Fruit fly (Drosophila melanogaster) whole organism, prepupa: ENCODE measurements around the gene CG34281.

Experiments
- CG10631 ChIP-seq: fragments of 200-800 bp; sonication (Bioruptor generic); optimal IDR thresholded peaks from 2 replicates; lab custom pipeline; 2016; ENCODE audit warnings: missing biosample characterization, missing genetic modification characterization
- CG16779 ChIP-seq: fragments of 200-800 bp; sonication (Bioruptor generic); optimal IDR thresholded peaks from 3 replicates; lab custom pipeline; 2017; ENCODE audit warnings: missing biosample characterization, mild to moderate bottlenecking, missing genetic modification characterization
- CG34406 ChIP-seq: fragments of 200-800 bp; sonication (Bioruptor generic); optimal IDR thresholded peaks from 3 replicates; lab custom pipeline; 2016; ENCODE audit warnings: missing biosample characterization, missing genetic modification characterization
- CG3919 ChIP-seq: fragments of 200-800 bp; sonication (Bioruptor generic); optimal IDR thresholded peaks from 3 replicates; lab custom pipeline; 2016; ENCODE audit warnings: missing biosample characterization, missing genetic modification characterization
- CG6276 ChIP-seq: fragments of 200-800 bp; sonication (Bioruptor generic); optimal IDR thresholded peaks from 2 replicates; lab custom pipeline; 2017; ENCODE audit warnings: missing biosample characterization, mild to moderate bottlenecking, missing genetic modification characterization
- CG6854 ChIP-seq: fragments of 200-800 bp; sonication (Bioruptor generic); optimal IDR thresholded peaks from 2 replicates; lab custom pipeline; 2017; ENCODE audit warnings: missing biosample characterization, mild to moderate bottlenecking, missing genetic modification characterization
- Sox102F ChIP-seq: fragments of 200-800 bp; sonication (Bioruptor generic); optimal IDR thresholded peaks from 2 replicates; lab custom pipeline; 2016; ENCODE audit warnings: missing biosample characterization, mild to moderate bottlenecking, missing genetic modification characterization
- Sox15 ChIP-seq: fragments of 200-800 bp; sonication (Bioruptor generic); optimal IDR thresholded peaks from 3 replicates; lab custom pipeline; 2016; ENCODE audit warnings: missing biosample characterization, missing genetic modification characterization
- dsx ChIP-seq: fragments of 200-800 bp; optimal IDR thresholded peaks from 3 replicates; lab custom pipeline; 2019; ENCODE audit warnings: missing biosample characterization, mild to moderate bottlenecking, missing genetic modification characterization, moderate library complexity; ENCODE audit not compliant: poor library complexity, severe bottlenecking
- pdm3 ChIP-seq: fragments of 200-800 bp; sonication (Bioruptor generic); optimal IDR thresholded peaks from 3 replicates; lab custom pipeline; 2016; ENCODE audit warnings: missing biosample characterization, missing genetic modification characterization
- salr ChIP-seq, 2 experiments: fragments of 200-800 bp; sonication (Bioruptor generic); optimal IDR thresholded peaks; 3 replicates each; lab custom pipeline; 2016 to 2018; ENCODE audit warnings: missing biosample characterization in 2 of 2, missing genetic modification characterization in 2 of 2, mild to moderate bottlenecking in 1 of 2

DNA sequence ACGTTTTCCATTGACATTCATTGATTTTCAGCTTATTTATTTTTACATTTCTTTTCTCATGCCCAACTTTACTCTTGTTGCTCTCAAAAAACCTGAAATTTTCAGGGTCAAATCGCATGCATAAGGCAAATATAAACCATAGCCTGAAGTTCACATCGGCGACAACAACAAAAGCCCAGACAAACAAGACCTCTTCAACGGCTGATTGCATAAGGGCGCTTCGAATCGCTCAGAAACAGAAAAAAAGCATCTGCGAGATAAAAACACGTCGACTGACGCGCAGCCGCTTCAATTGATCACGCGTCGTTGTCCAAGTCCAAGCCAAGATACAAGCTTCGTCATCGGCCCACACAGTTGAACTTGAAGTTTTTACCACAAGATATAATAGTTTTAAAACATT lies 862 bp downstream of the CG34281 start, which contains the start of gene CG14327:
- TF ChIP-seq CG3919 (GFP tag; lab: Kevin White, UChicago) (no peak), salr (GFP tag; optimal IDR thresholded peaks at IDR 0.05; lab: Kevin White, UChicago) (no peak), CG16779 (tag; lab: Kevin White, UChicago) (no peak), CG34406 (no peak), Sox102F (no peak), CG6854 (GFP tag; lab: Kevin White, UChicago) (no peak), CG6276 (GFP tag; lab: Kevin White, UChicago) (no peak), dsx (GFP tag; lab: Kevin White, UChicago) (no peak), Sox15 (no peak), pdm3 (GFP tag; lab: Kevin White, UChicago) (no peak), CG10631 (GFP tag; lab: Kevin White, UChicago) (no peak)
